Worm (Caenorhabditis elegans) whole organism, mixed stage, embryonic: ENCODE measurements around the gene E01G6.2.

Experiments used
- elt-3 ChIP-seq: fragments of 150-350 bp; optimal IDR thresholded peaks from 2 replicates; lab custom pipeline; 2014; ENCODE audit warnings: missing biosample characterization, missing genetic modification characterization
- nhr-76 ChIP-seq: sonication (generic microtip); optimal IDR thresholded peaks from 2 replicates; lab custom pipeline; 2017; ENCODE audit warnings: missing biosample characterization, missing genetic modification characterization

ce11 chrX:12207078-12207477 lies 49.4 kb upstream of the E01G6.2 start:
- TF ChIP-seq nhr-76 (tag; lab: Kevin White, UChicago) (no peak), elt-3 (no peak)
